Worm (Caenorhabditis elegans) whole organism, mixed stage, embryonic: ENCODE measurements around the gene ZK418.11.

ENCODE experiments used
- M03D4.4 ChIP-seq: sonication (generic microtip); optimal IDR thresholded peaks from 2 replicates; lab custom pipeline; 2017; ENCODE audit warnings: mild to moderate bottlenecking, missing genetic modification characterization, missing compliant biosample characterization
- blmp-1 ChIP-seq: fragments of 150-350 bp; optimal IDR thresholded peaks from 2 replicates; lab custom pipeline; 2014; ENCODE audit warnings: missing biosample characterization, missing genetic modification characterization
- ceh-39 ChIP-seq: fragments of 150-350 bp; optimal IDR thresholded peaks from 2 replicates; lab custom pipeline; 2014; ENCODE audit warnings: missing biosample characterization, missing genetic modification characterization
- ceh-43 ChIP-seq: fragments of 200-800 bp; sonication (Bioruptor generic); optimal IDR thresholded peaks from 2 replicates; lab custom pipeline; 2018; ENCODE audit warnings: mild to moderate bottlenecking, missing genetic modification characterization, moderate library complexity, missing compliant biosample characterization
- ceh-83 ChIP-seq: fragments of 200-800 bp; sonication (Bioruptor generic); optimal IDR thresholded peaks from 2 replicates; lab custom pipeline; 2018; ENCODE audit warnings: mild to moderate bottlenecking, missing genetic modification characterization, missing compliant biosample characterization
- ces-1 ChIP-seq: fragments of 150-350 bp; optimal IDR thresholded peaks from 2 replicates; lab custom pipeline; 2014; ENCODE audit warnings: missing biosample characterization, missing genetic modification reagents, missing genetic modification characterization
- cnd-1 ChIP-seq: fragments of 200-800 bp; sonication (Bioruptor generic); optimal IDR thresholded peaks from 2 replicates; lab custom pipeline; 2018; ENCODE audit warnings: mild to moderate bottlenecking, missing genetic modification characterization, missing compliant biosample characterization
- drap-1 ChIP-seq: fragments of 200-800 bp; sonication (Bioruptor generic); optimal IDR thresholded peaks from 3 replicates; lab custom pipeline; 2018; ENCODE audit warnings: mild to moderate bottlenecking, missing genetic modification characterization, missing compliant biosample characterization
- elt-1 ChIP-seq: sonication (generic microtip); optimal IDR thresholded peaks from 2 replicates; lab custom pipeline; 2017; ENCODE audit warnings: missing genetic modification characterization, mild to moderate bottlenecking, missing compliant biosample characterization, antibody characterized with exemption, moderate library complexity, borderline replicate concordance; ENCODE audit not compliant: insufficient read depth
- elt-3 ChIP-seq: fragments of 150-350 bp; optimal IDR thresholded peaks from 2 replicates; lab custom pipeline; 2014; ENCODE audit warnings: missing biosample characterization, missing genetic modification characterization
- ham-2 ChIP-seq: fragments of 200-800 bp; sonication (Bioruptor generic); optimal IDR thresholded peaks from 2 replicates; lab custom pipeline; 2018; ENCODE audit warnings: mild to moderate bottlenecking, missing genetic modification characterization, missing compliant biosample characterization
- hlh-1 ChIP-seq: fragments of 150-350 bp; optimal IDR thresholded peaks from 2 replicates; lab custom pipeline; 2014; ENCODE audit warnings: missing biosample characterization, missing genetic modification reagents, missing genetic modification characterization
- lin-13 ChIP-seq: fragments of 150-350 bp; optimal IDR thresholded peaks from 2 replicates; lab custom pipeline; 2014; ENCODE audit warnings: missing biosample characterization, missing genetic modification characterization
- lin-32 ChIP-seq: fragments of 200-800 bp; sonication (Bioruptor generic); optimal IDR thresholded peaks from 2 replicates; lab custom pipeline; 2018; ENCODE audit warnings: mild to moderate bottlenecking, missing genetic modification characterization, missing compliant biosample characterization
- lsy-2 ChIP-seq: fragments of 150-350 bp; optimal IDR thresholded peaks from 2 replicates; lab custom pipeline; 2014; ENCODE audit warnings: missing biosample characterization, missing genetic modification characterization
- mab-5 ChIP-seq: fragments of 150-350 bp; optimal IDR thresholded peaks from 2 replicates; lab custom pipeline; 2014; ENCODE audit warnings: missing biosample characterization, missing genetic modification characterization
- mep-1 ChIP-seq: fragments of 150-350 bp; optimal IDR thresholded peaks from 2 replicates; lab custom pipeline; 2017; ENCODE audit warnings: missing biosample characterization, missing genetic modification reagents, missing genetic modification characterization, inconsistent platforms
- mls-2 ChIP-seq: sonication (generic microtip); optimal IDR thresholded peaks from 2 replicates; lab custom pipeline; 2016; ENCODE audit warnings: mild to moderate bottlenecking, missing genetic modification characterization, moderate library complexity, missing compliant biosample characterization
- nhr-12 ChIP-seq: fragments of 150-350 bp; optimal IDR thresholded peaks from 2 replicates; lab custom pipeline; 2014; ENCODE audit warnings: missing biosample characterization, missing genetic modification characterization
- nhr-2 ChIP-seq: fragments of 150-350 bp; optimal IDR thresholded peaks from 2 replicates; lab custom pipeline; 2014; ENCODE audit warnings: missing biosample characterization, missing genetic modification characterization
- nhr-237 ChIP-seq: fragments of 150-350 bp; optimal IDR thresholded peaks from 2 replicates; lab custom pipeline; 2014; ENCODE audit warnings: missing biosample characterization, missing genetic modification characterization
- nhr-28 ChIP-seq: fragments of 150-350 bp; optimal IDR thresholded peaks from 2 replicates; lab custom pipeline; 2014; ENCODE audit warnings: missing biosample characterization, missing genetic modification characterization
- nhr-76 ChIP-seq: sonication (generic microtip); optimal IDR thresholded peaks from 2 replicates; lab custom pipeline; 2017; ENCODE audit warnings: missing biosample characterization, missing genetic modification characterization
- pha-4 ChIP-seq: fragments of 150-350 bp; optimal IDR thresholded peaks from 2 replicates; lab custom pipeline; 2018; ENCODE audit warnings: missing biosample characterization, missing genetic modification reagents, missing genetic modification characterization
- sem-2 ChIP-seq: fragments of 200-800 bp; sonication (Bioruptor generic); optimal IDR thresholded peaks from 2 replicates; lab custom pipeline; 2018; ENCODE audit warnings: mild to moderate bottlenecking, missing genetic modification characterization, missing compliant biosample characterization
- snpc-4 ChIP-seq: fragments of 150-350 bp; optimal IDR thresholded peaks from 2 replicates; lab custom pipeline; 2014; ENCODE audit warnings: missing biosample characterization, missing genetic modification characterization
- tbx-8 ChIP-seq: fragments of 200-800 bp; sonication (Bioruptor generic); optimal IDR thresholded peaks from 2 replicates; lab custom pipeline; 2018; ENCODE audit warnings: mild to moderate bottlenecking, missing genetic modification characterization, moderate library complexity, missing compliant biosample characterization
- unc-120 ChIP-seq: sonication (generic microtip); optimal IDR thresholded peaks from 2 replicates; lab custom pipeline; 2017; ENCODE audit warnings: missing genetic modification characterization, missing compliant biosample characterization; ENCODE audit not compliant: poor library complexity, severe bottlenecking
- unc-39 ChIP-seq: fragments of 150-350 bp; optimal IDR thresholded peaks from 2 replicates; lab custom pipeline; 2014; ENCODE audit warnings: missing biosample characterization, missing genetic modification characterization
- unc-62 ChIP-seq: fragments of 150-350 bp; optimal IDR thresholded peaks from 2 replicates; lab custom pipeline; 2014; ENCODE audit warnings: missing biosample characterization, missing genetic modification reagents, missing genetic modification characterization
- zip-8 ChIP-seq: fragments of 150-350 bp; optimal IDR thresholded peaks from 2 replicates; lab custom pipeline; 2014; ENCODE audit warnings: missing biosample characterization, missing genetic modification characterization

The ZK418.11 gene

DNA sequence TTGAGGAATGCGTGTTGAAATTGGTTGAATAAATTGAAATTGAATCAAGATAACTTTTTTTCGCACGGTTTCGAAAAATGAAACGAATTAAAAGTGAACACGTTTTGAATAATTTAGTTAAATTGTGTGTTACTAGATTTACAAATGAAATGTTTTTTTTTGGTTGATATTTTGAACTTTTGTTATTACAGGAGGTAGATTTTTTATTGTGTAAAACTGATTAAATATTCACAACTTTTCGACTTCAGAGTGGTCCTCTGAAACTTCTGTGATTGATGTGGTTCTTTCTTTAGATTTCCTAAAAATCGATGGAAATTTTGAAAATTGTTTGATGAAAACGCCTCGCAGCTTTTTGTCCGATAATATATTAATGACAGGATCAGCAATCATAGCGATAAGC, 23.7 kb upstream of the ZK418.11 start, which contains the start of gene ZK418.13:
TSS of gene ZK418.13 (minus strand) at position 101 of the 400 bp plus-strand sequence.
- TF ChIP-seq ceh-83, result no peak

DNA sequence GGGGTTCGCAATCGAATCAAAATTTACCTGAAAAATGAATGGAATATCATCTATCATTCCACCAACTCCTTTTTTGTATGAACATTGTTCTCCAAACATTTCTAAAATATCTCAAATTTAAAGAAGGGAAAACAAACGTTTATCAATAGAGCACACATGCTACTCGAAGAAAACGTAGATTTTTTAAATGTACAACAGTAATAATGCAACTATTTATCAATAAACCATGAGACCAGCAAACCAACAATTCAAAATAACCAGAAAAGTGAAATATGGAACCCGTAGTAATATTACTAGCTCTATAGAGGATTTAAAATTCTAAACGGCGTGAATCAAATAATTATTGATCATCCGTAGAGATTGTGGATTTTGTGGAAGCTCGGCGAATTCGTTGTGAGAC, 21.4 kb upstream of the ZK418.11 start, which contains the start of gene ZK418.6:
TSS of gene ZK418.6 (minus strand) at position 101 of the 400 bp plus-strand sequence.
- no peak for TF ChIP-seq lsy-2 (tag; lab: Kevin White, UChicago)
- no peak for TF ChIP-seq ham-2
- no peak for TF ChIP-seq pha-4 (tag; lab: Kevin White, UChicago)
- TF ChIP-seq mab-5, result no peak
- no peak for TF ChIP-seq nhr-2 (tag; lab: Kevin White, UChicago)
- no peak for TF ChIP-seq nhr-237 (tag; lab: Kevin White, UChicago)
- no peak for TF ChIP-seq nhr-76 (tag; lab: Kevin White, UChicago)
- no peak for TF ChIP-seq unc-39 (tag; lab: Kevin White, UChicago)
- no peak for TF ChIP-seq zip-8 (tag; lab: Kevin White, UChicago)

DNA sequence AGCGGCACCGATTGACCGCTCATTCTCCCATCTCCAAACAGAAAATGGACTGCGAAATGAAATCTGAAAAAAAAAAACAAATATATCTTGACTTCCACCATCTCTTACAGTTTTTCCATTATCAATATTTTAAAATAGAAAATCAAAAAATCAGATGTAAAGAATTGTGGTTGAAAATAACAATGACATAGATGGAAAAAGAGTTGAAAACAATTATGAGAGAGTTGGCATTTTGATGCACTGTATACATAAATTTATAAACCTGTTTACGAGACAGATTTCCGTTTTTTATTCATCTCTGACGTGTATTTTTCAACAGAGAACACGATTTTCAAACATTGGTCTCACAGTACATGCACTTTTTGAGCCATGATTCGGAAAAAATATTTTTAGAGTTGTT, 19.4 kb upstream of the ZK418.11 start, which contains the start of gene ZK418.7:
TSS of gene ZK418.7 (minus strand) at position 101 of the 400 bp plus-strand sequence.
- TF ChIP-seq zip-8 (tag; lab: Kevin White, UChicago) (no peak), nhr-237 (tag; lab: Kevin White, UChicago) (no peak), elt-1 (tag; lab: Kevin White, UChicago) (no peak), mab-5 (no peak), mep-1 (no peak), ham-2 (no peak), M03D4.4 (tag; lab: Kevin White, UChicago) (no peak), lin-13 (tag; lab: Kevin White, UChicago) (no peak), cnd-1 (tag; lab: Kevin White, UChicago) (no peak), ceh-39 (tag; lab: Kevin White, UChicago) (no peak), mls-2 (tag; lab: Kevin White, UChicago) (no peak), elt-3 (no peak), hlh-1 (tag; lab: Kevin White, UChicago) (no peak), unc-120 (tag; lab: Kevin White, UChicago) (no peak), nhr-2 (tag; lab: Kevin White, UChicago) (no peak), ces-1 (GFP tag; lab: Kevin White, UChicago) (no peak), sem-2 (no peak), tbx-8 (GFP tag; lab: Kevin White, UChicago) (no peak), drap-1 (GFP tag; lab: Kevin White, UChicago) (no peak), lsy-2 (tag; lab: Kevin White, UChicago) (no peak)

DNA sequence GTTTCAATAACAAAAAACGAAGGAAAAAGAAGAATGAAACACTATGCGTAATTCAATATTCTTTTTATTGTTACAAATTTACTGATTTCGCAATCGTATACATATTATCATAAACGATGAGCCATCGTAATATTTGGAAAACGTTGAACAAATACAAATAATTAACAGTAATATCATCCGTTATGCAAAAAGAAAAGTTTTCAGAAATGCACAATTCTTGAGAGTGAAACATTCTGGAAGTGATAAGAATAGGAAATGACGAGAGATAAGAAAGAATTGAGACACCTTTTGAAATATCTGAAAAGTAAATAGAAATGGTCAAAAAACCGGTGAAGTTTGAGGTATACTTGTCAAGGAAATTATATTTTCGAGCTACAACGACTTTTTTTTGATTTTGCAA, 18.6 kb upstream of the ZK418.11 start:
- TF ChIP-seq lin-32 (GFP tag; lab: Kevin White, UChicago), result no peak
- no peak for TF ChIP-seq lsy-2 (tag; lab: Kevin White, UChicago)
- TF ChIP-seq cnd-1 (tag; lab: Kevin White, UChicago), result no peak
- no peak for TF ChIP-seq sem-2
- TF ChIP-seq mep-1, result no peak
- TF ChIP-seq hlh-1 (tag; lab: Kevin White, UChicago), result no peak
- TF ChIP-seq zip-8 (tag; lab: Kevin White, UChicago), result no peak
- TF ChIP-seq lin-13 (tag; lab: Kevin White, UChicago), result no peak
- TF ChIP-seq snpc-4, result no peak
- no peak for TF ChIP-seq pha-4 (tag; lab: Kevin White, UChicago)
- TF ChIP-seq tbx-8 (GFP tag; lab: Kevin White, UChicago), result no peak
- no peak for TF ChIP-seq blmp-1
- no peak for TF ChIP-seq nhr-28 (tag; lab: Kevin White, UChicago)
- no peak for TF ChIP-seq ceh-43 (GFP tag; lab: Kevin White, UChicago)
- no peak for TF ChIP-seq nhr-76 (tag; lab: Kevin White, UChicago)
- TF ChIP-seq nhr-2 (tag; lab: Kevin White, UChicago), result no peak
- TF ChIP-seq elt-3, result no peak
- no peak for TF ChIP-seq mls-2 (tag; lab: Kevin White, UChicago)
- no peak for TF ChIP-seq mab-5
- TF ChIP-seq M03D4.4 (tag; lab: Kevin White, UChicago), result no peak

DNA sequence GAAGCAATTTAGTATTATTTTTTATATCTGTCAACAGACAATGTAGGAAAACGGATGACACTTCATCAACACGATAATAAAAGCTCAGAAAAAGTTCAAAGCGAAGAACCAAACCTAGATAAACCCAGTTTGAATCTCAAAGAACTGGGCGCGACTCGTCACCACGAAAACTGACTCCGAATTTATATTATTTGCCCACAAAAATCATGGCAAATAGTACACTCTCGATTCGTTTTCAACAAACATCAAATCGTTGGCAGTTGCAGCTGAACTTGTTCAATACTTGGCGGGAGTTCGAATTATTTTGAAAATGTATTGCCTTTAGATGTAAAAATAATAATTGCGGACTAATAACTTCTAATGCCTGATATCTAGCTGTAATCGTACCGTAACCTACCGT, 17.0 kb upstream of the ZK418.11 start:
- no peak for TF ChIP-seq drap-1 (GFP tag; lab: Kevin White, UChicago)
- TF ChIP-seq nhr-12, result no peak
- TF ChIP-seq mls-2 (tag; lab: Kevin White, UChicago), result no peak
- TF ChIP-seq M03D4.4 (tag; lab: Kevin White, UChicago), result no peak
- no peak for TF ChIP-seq hlh-1 (tag; lab: Kevin White, UChicago)
- TF ChIP-seq mep-1, result no peak
- TF ChIP-seq pha-4 (tag; lab: Kevin White, UChicago), result no peak
- TF ChIP-seq cnd-1 (tag; lab: Kevin White, UChicago), result no peak
- no peak for TF ChIP-seq elt-3
- TF ChIP-seq ceh-43 (GFP tag; lab: Kevin White, UChicago), result no peak
- TF ChIP-seq tbx-8 (GFP tag; lab: Kevin White, UChicago), result no peak
- TF ChIP-seq nhr-237 (tag; lab: Kevin White, UChicago), result no peak
- TF ChIP-seq unc-120 (tag; lab: Kevin White, UChicago), result no peak
- no peak for TF ChIP-seq ceh-39 (tag; lab: Kevin White, UChicago)
- TF ChIP-seq nhr-76 (tag; lab: Kevin White, UChicago), result no peak
- no peak for TF ChIP-seq unc-62 (GFP tag; lab: Kevin White, UChicago)
- no peak for TF ChIP-seq elt-1 (tag; lab: Kevin White, UChicago)
- TF ChIP-seq zip-8 (tag; lab: Kevin White, UChicago), result no peak
- no peak for TF ChIP-seq lsy-2 (tag; lab: Kevin White, UChicago)
- no peak for TF ChIP-seq ces-1 (GFP tag; lab: Kevin White, UChicago)
